Worm (Caenorhabditis elegans) whole organism, L2 larva: Measurements from ENCODE around the gene srh-154.

Experiments
- Y55F3AM.14 ChIP-seq: fragments of 200-800 bp; sonication (Bioruptor generic); optimal IDR thresholded peaks from 2 replicates; lab custom pipeline; 2018; ENCODE audit warnings: mild to moderate bottlenecking, missing genetic modification characterization, missing compliant biosample characterization
- alr-1 ChIP-seq: fragments of 150-350 bp; optimal IDR thresholded peaks from 2 replicates; lab custom pipeline; 2014; ENCODE audit warnings: missing biosample characterization, missing genetic modification characterization
- ama-1 ChIP-seq: fragments of 150-350 bp; optimal IDR thresholded peaks from 2 replicates; lab custom pipeline; 2018; ENCODE audit warnings: inconsistent platforms
- ceh-16 ChIP-seq: fragments of 150-350 bp; optimal IDR thresholded peaks from 2 replicates; lab custom pipeline; 2014; ENCODE audit warnings: missing biosample characterization, missing genetic modification characterization
- dmd-4 ChIP-seq: sonication (generic microtip); optimal IDR thresholded peaks from 2 replicates; lab custom pipeline; 2017; ENCODE audit warnings: missing biosample characterization, missing genetic modification characterization
- fos-1 ChIP-seq: fragments of 150-350 bp; optimal IDR thresholded peaks from 2 replicates; lab custom pipeline; 2014; ENCODE audit warnings: missing biosample characterization, missing genetic modification characterization
- lsy-2 ChIP-seq, 2 experiments: fragments of 150-350 bp in 1 of 2; sonication (generic microtip) in 1 of 2; optimal IDR thresholded peaks; 2 replicates each; lab custom pipeline; 2014 to 2017; ENCODE audit warnings: missing biosample characterization in 2 of 2, missing genetic modification characterization in 2 of 2
- nhr-237 ChIP-seq: fragments of 150-350 bp; optimal IDR thresholded peaks from 2 replicates; lab custom pipeline; 2014; ENCODE audit warnings: missing biosample characterization, missing genetic modification characterization
- nhr-77 ChIP-seq: fragments of 150-350 bp; optimal IDR thresholded peaks from 2 replicates; lab custom pipeline; 2014; ENCODE audit warnings: missing biosample characterization, missing genetic modification characterization
- peb-1 ChIP-seq: fragments of 150-350 bp; optimal IDR thresholded peaks from 2 replicates; lab custom pipeline; 2014; ENCODE audit warnings: missing biosample characterization, missing genetic modification characterization
- skn-1 ChIP-seq: sonication (generic microtip); optimal IDR thresholded peaks from 2 replicates; lab custom pipeline; 2017; ENCODE audit warnings: missing biosample characterization, missing genetic modification characterization
- ztf-4 ChIP-seq: fragments of 150-350 bp; optimal IDR thresholded peaks from 2 replicates; lab custom pipeline; 2014; ENCODE audit warnings: missing biosample characterization, missing genetic modification characterization

DNA sequence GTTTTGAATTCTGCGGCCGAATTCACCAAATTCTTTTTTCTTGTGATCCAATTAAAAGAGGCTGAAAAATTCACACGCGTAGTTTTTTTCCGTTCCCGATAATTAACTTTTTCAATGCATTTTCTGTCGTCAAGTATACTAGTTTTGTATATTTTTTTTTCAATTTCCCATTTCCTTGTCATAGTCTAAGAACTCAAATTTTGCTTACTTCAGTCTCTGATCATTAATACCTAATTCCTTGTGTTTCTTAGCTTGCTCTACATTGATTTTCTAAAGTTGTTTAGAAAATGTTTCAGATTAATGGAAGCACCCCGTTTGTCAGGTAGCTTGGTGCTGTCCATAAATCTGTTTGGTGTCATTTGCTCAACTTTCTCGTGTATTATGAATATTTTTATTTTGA lies 8.6 kb upstream of the srh-154 start, which contains the start of gene srbc-27:
- no peak for TF ChIP-seq lsy-2 (tag; optimal IDR thresholded peaks at IDR 0.05; lab: Kevin White, UChicago)
- no peak for TF ChIP-seq nhr-237 (tag; lab: Kevin White, UChicago)
- TF ChIP-seq ceh-16 (tag; lab: Kevin White, UChicago) = no peak
- TF ChIP-seq Y55F3AM.14 (GFP tag; lab: Kevin White, UChicago) = no peak
- no peak for TF ChIP-seq dmd-4 (tag; lab: Kevin White, UChicago)
- no peak for TF ChIP-seq fos-1 (tag; lab: Kevin White, UChicago)
- TF ChIP-seq ama-1 (lab: Kevin White, UChicago) = no peak
- no peak for TF ChIP-seq ztf-4 (tag; lab: Kevin White, UChicago)
- TF ChIP-seq nhr-77 (tag; lab: Kevin White, UChicago) = no peak
- TF ChIP-seq alr-1 (tag; lab: Kevin White, UChicago) = no peak
- TF ChIP-seq skn-1 = no peak
- no peak for TF ChIP-seq peb-1 (tag; lab: Kevin White, UChicago)
